Fruit fly (Drosophila melanogaster) whole organism, embryonic: Measurements from ENCODE around the gene CG14043.

Source experiments
- Atf-2 ChIP-seq: fragments of 200-800 bp; sonication (Bioruptor generic); optimal IDR thresholded peaks from 2 replicates; lab custom pipeline; 2016; ENCODE audit warnings: missing biosample characterization, missing genetic modification characterization
- B-H1 ChIP-seq: fragments of 200-800 bp; sonication (Bioruptor generic); IDR thresholded peaks from 3 replicates; pipeline ENCODE4 v1.3.6; 2022; ENCODE audit warnings: missing biosample characterization, missing genetic modification characterization
- BEAF-32 ChIP-seq: fragments of 200-800 bp; sonication (Bioruptor generic); optimal IDR thresholded peaks from 3 replicates; lab custom pipeline; 2017; ENCODE audit warnings: missing biosample characterization, missing genetic modification characterization, mild to moderate bottlenecking, moderate library complexity, missing genetic modification reagents
- CG13123 ChIP-seq: fragments of 200-800 bp; sonication (Bioruptor generic); optimal IDR thresholded peaks from 2 replicates; lab custom pipeline; 2016; ENCODE audit warnings: missing biosample characterization, missing genetic modification characterization
- CG13296 ChIP-seq: fragments of 200-800 bp; sonication (Bioruptor generic); optimal IDR thresholded peaks from 3 replicates; lab custom pipeline; 2018; ENCODE audit warnings: missing biosample characterization, mild to moderate bottlenecking, missing genetic modification characterization
- CG15514 ChIP-seq: fragments of 200-800 bp; sonication (Bioruptor generic); optimal IDR thresholded peaks from 3 replicates; lab custom pipeline; 2017; ENCODE audit warnings: missing biosample characterization, missing genetic modification characterization, mild to moderate bottlenecking, moderate library complexity, missing genetic modification reagents
- CG16813 ChIP-seq: fragments of 200-800 bp; sonication (Bioruptor generic); IDR thresholded peaks from 3 replicates; pipeline ENCODE4 v1.3.6; 2022; ENCODE audit warnings: missing biosample characterization, missing genetic modification characterization; ENCODE audit not compliant: partially characterized antibody
- CG18764 ChIP-seq: fragments of 200-800 bp; sonication (Bioruptor generic); optimal IDR thresholded peaks from 3 replicates; lab custom pipeline; 2016; ENCODE audit warnings: missing biosample characterization, missing genetic modification characterization
- CG30020 ChIP-seq: fragments of 200-800 bp; optimal IDR thresholded peaks from 2 replicates; lab custom pipeline; 2019; ENCODE audit warnings: missing biosample characterization, mild to moderate bottlenecking, missing genetic modification characterization, moderate library complexity
- CG32532 ChIP-seq: fragments of 200-800 bp; sonication (Bioruptor generic); IDR thresholded peaks from 2 replicates; pipeline ENCODE4 v1.3.6; 2022; ENCODE audit warnings: missing biosample characterization, missing genetic modification characterization
- CG3281 ChIP-seq: fragments of 200-800 bp; sonication (Bioruptor generic); optimal IDR thresholded peaks from 3 replicates; lab custom pipeline; 2017; ENCODE audit warnings: missing biosample characterization, mild to moderate bottlenecking, missing genetic modification characterization
- CG33557 ChIP-seq: fragments of 200-800 bp; sonication (Bioruptor generic); optimal IDR thresholded peaks from 2 replicates; lab custom pipeline; 2019; ENCODE audit warnings: missing biosample characterization, mild to moderate bottlenecking, missing genetic modification characterization, moderate library complexity
- CG43689 ChIP-seq: fragments of 200-800 bp; sonication (Bioruptor generic); IDR thresholded peaks from 2 replicates; pipeline ENCODE4 v1.3.6; 2022; ENCODE audit warnings: missing biosample characterization, missing genetic modification characterization
- CG5953 ChIP-seq: fragments of 200-800 bp; sonication (Bioruptor generic); IDR thresholded peaks from 2 replicates; pipeline ENCODE4 v1.3.6; 2022; ENCODE audit warnings: missing biosample characterization, missing genetic modification characterization
- CG6689 ChIP-seq: fragments of 200-800 bp; sonication (Bioruptor generic); IDR thresholded peaks from 2 replicates; pipeline ENCODE4 v1.3.6; 2022; ENCODE audit warnings: missing biosample characterization, missing genetic modification characterization
- CG9797 ChIP-seq: fragments of 200-800 bp; sonication (Bioruptor generic); optimal IDR thresholded peaks from 3 replicates; lab custom pipeline; 2018; ENCODE audit warnings: missing biosample characterization, mild to moderate bottlenecking, missing genetic modification characterization
- CoRest ChIP-seq: fragments of 200-800 bp; sonication (Bioruptor generic); optimal IDR thresholded peaks from 3 replicates; lab custom pipeline; 2018; ENCODE audit warnings: missing biosample characterization, mild to moderate bottlenecking, missing genetic modification characterization, moderate library complexity
- D ChIP-seq, 2 experiments: fragments of 200-800 bp in 1 of 2; fragments of >200 bp in 1 of 2; sonication (Bioruptor generic) in 1 of 2; optimal IDR thresholded peaks; 2 replicates in 1 of 2; 3 replicates in 1 of 2; lab custom pipeline; 2017; ENCODE audit warnings: mild to moderate bottlenecking in 1 of 2, missing biosample characterization in 1 of 2, missing genetic modification characterization in 1 of 2, missing genetic modification reagents in 1 of 2
- Dbx ChIP-seq: fragments of 200-800 bp; sonication (Bioruptor generic); IDR thresholded peaks from 3 replicates; pipeline ENCODE4 v1.3.6; 2022; ENCODE audit warnings: missing biosample characterization, missing genetic modification characterization
- Fer2 ChIP-seq: fragments of 200-800 bp; sonication (Bioruptor generic); optimal IDR thresholded peaks from 2 replicates; lab custom pipeline; 2018; ENCODE audit warnings: missing biosample characterization, mild to moderate bottlenecking, missing genetic modification characterization, moderate library complexity
- Hr3 ChIP-seq: fragments of 200-800 bp; sonication (Bioruptor generic); optimal IDR thresholded peaks from 3 replicates; lab custom pipeline; 2016; ENCODE audit warnings: missing biosample characterization, missing genetic modification characterization
- Hr39 ChIP-seq: fragments of >200 bp; optimal IDR thresholded peaks from 2 replicates; lab custom pipeline; 2017
- NC2β ChIP-seq: fragments of 200-800 bp; sonication (Bioruptor generic); optimal IDR thresholded peaks from 2 replicates; lab custom pipeline; 2016; ENCODE audit warnings: missing biosample characterization, missing genetic modification characterization
- Nf-YA ChIP-seq: fragments of 200-800 bp; sonication (Bioruptor generic); IDR thresholded peaks from 2 replicates; pipeline ENCODE4 v1.3.6; 2022; ENCODE audit warnings: missing biosample characterization, missing genetic modification characterization
- Poxn ChIP-seq: fragments of 200-800 bp; sonication (Bioruptor generic); IDR thresholded peaks from 2 replicates; pipeline ENCODE4 v1.3.6; 2022; ENCODE audit warnings: missing biosample characterization, missing genetic modification characterization
- Rx ChIP-seq: fragments of 200-800 bp; sonication (Bioruptor generic); IDR thresholded peaks from 2 replicates; pipeline ENCODE4 v1.3.6; 2022; ENCODE audit warnings: missing biosample characterization, missing genetic modification characterization
- Ssrp ChIP-seq: fragments of 200-800 bp; sonication (Bioruptor generic); optimal IDR thresholded peaks from 2 replicates; lab custom pipeline; 2018; ENCODE audit warnings: missing biosample characterization, mild to moderate bottlenecking, missing genetic modification characterization, moderate library complexity
- Vsx1 ChIP-seq: fragments of 200-800 bp; sonication (Bioruptor generic); optimal IDR thresholded peaks from 2 replicates; lab custom pipeline; 2017; ENCODE audit warnings: missing biosample characterization, mild to moderate bottlenecking, missing genetic modification characterization, missing genetic modification reagents
- Xrp1 ChIP-seq: fragments of 200-800 bp; sonication (Bioruptor generic); IDR thresholded peaks from 2 replicates; pipeline ENCODE4 v1.3.6; 2022; ENCODE audit warnings: missing biosample characterization, missing genetic modification characterization
- al ChIP-seq: fragments of 200-800 bp; sonication (Bioruptor generic); IDR thresholded peaks from 2 replicates; pipeline ENCODE4 v1.3.6; 2022; ENCODE audit warnings: missing biosample characterization, missing genetic modification characterization
- ase ChIP-seq: fragments of 200-800 bp; sonication (Bioruptor generic); IDR thresholded peaks from 3 replicates; pipeline ENCODE4 v1.3.6; 2022; ENCODE audit warnings: missing biosample characterization, missing genetic modification characterization
- chn ChIP-seq: fragments of 200-800 bp; sonication (Bioruptor generic); optimal IDR thresholded peaks from 2 replicates; lab custom pipeline; 2016; ENCODE audit warnings: missing biosample characterization, missing genetic modification characterization
- crc ChIP-seq: fragments of 200-800 bp; sonication (Bioruptor generic); optimal IDR thresholded peaks from 2 replicates; lab custom pipeline; 2016; ENCODE audit warnings: missing biosample characterization, missing genetic modification characterization
- eve ChIP-seq, 2 experiments: fragments of >200 bp; optimal IDR thresholded peaks; 2 replicates each; lab custom pipeline; 2017; ENCODE audit warnings: missing biosample characterization in 2 of 2, missing genetic modification characterization in 2 of 2
- exex ChIP-seq: fragments of 200-800 bp; sonication (Bioruptor generic); optimal IDR thresholded peaks from 4 replicates; lab custom pipeline; 2018; ENCODE audit warnings: missing biosample characterization, mild to moderate bottlenecking, missing genetic modification characterization, moderate library complexity
- fd102C ChIP-seq: fragments of 200-800 bp; sonication (Bioruptor generic); optimal IDR thresholded peaks from 2 replicates; lab custom pipeline; 2018; ENCODE audit warnings: missing biosample characterization, mild to moderate bottlenecking, missing genetic modification characterization, moderate library complexity
- gem ChIP-seq: fragments of 200-800 bp; sonication (Bioruptor generic); optimal IDR thresholded peaks from 2 replicates; lab custom pipeline; 2019; ENCODE audit warnings: missing biosample characterization, mild to moderate bottlenecking, missing genetic modification characterization, moderate library complexity
- jing ChIP-seq: fragments of 200-800 bp; sonication (Bioruptor generic); optimal IDR thresholded peaks from 2 replicates; lab custom pipeline; 2018; ENCODE audit warnings: missing biosample characterization, mild to moderate bottlenecking, missing genetic modification characterization
- ken ChIP-seq: fragments of 200-800 bp; sonication (Bioruptor generic); IDR thresholded peaks from 3 replicates; pipeline ENCODE4 v1.3.6; 2022; ENCODE audit warnings: missing biosample characterization, missing genetic modification characterization
- nerfin-1 ChIP-seq: fragments of 200-800 bp; sonication (Bioruptor generic); optimal IDR thresholded peaks from 3 replicates; lab custom pipeline; 2019; ENCODE audit warnings: missing biosample characterization, mild to moderate bottlenecking, missing genetic modification characterization, moderate library complexity
- onecut ChIP-seq: fragments of 200-800 bp; sonication (Bioruptor generic); IDR thresholded peaks from 2 replicates; pipeline ENCODE4 v1.3.6; 2022; ENCODE audit warnings: missing biosample characterization, missing genetic modification characterization
- pita ChIP-seq: fragments of 200-800 bp; sonication (Bioruptor generic); optimal IDR thresholded peaks from 2 replicates; lab custom pipeline; 2017; ENCODE audit warnings: missing biosample characterization, mild to moderate bottlenecking, missing genetic modification characterization
- rib ChIP-seq: fragments of 200-800 bp; sonication (Bioruptor generic); IDR thresholded peaks from 2 replicates; pipeline ENCODE4 v1.3.6; 2022; ENCODE audit warnings: missing biosample characterization, missing genetic modification characterization
- sc ChIP-seq, 3 experiments: fragments of >200 bp in 2 of 3; fragments of 200-800 bp in 1 of 3; sonication (Bioruptor generic) in 1 of 3; optimal IDR thresholded peaks; 2 replicates in 2 of 3; 3 replicates in 1 of 3; lab custom pipeline; 2017; ENCODE audit warnings: mild to moderate bottlenecking in 1 of 3, missing biosample characterization in 1 of 3, missing genetic modification characterization in 1 of 3, missing genetic modification reagents in 1 of 3
- slou ChIP-seq: fragments of 200-800 bp; sonication (Bioruptor generic); optimal IDR thresholded peaks from 3 replicates; lab custom pipeline; 2016; ENCODE audit warnings: missing biosample characterization, missing genetic modification characterization
- sqz ChIP-seq: fragments of 200-800 bp; sonication (Bioruptor generic); optimal IDR thresholded peaks from 3 replicates; lab custom pipeline; 2018; ENCODE audit warnings: missing biosample characterization, mild to moderate bottlenecking, missing genetic modification characterization
- sug ChIP-seq: fragments of 200-800 bp; optimal IDR thresholded peaks from 2 replicates; lab custom pipeline; 2019; ENCODE audit warnings: missing biosample characterization, mild to moderate bottlenecking, missing genetic modification characterization, moderate library complexity
- wdn ChIP-seq: fragments of 200-800 bp; sonication (Bioruptor generic); IDR thresholded peaks from 2 replicates; pipeline ENCODE4 v1.3.6; 2022; ENCODE audit warnings: missing biosample characterization, missing genetic modification characterization
- yki ChIP-seq: fragments of >200 bp; optimal IDR thresholded peaks from 3 replicates; lab custom pipeline; 2018

The CG14043 gene

DNA sequence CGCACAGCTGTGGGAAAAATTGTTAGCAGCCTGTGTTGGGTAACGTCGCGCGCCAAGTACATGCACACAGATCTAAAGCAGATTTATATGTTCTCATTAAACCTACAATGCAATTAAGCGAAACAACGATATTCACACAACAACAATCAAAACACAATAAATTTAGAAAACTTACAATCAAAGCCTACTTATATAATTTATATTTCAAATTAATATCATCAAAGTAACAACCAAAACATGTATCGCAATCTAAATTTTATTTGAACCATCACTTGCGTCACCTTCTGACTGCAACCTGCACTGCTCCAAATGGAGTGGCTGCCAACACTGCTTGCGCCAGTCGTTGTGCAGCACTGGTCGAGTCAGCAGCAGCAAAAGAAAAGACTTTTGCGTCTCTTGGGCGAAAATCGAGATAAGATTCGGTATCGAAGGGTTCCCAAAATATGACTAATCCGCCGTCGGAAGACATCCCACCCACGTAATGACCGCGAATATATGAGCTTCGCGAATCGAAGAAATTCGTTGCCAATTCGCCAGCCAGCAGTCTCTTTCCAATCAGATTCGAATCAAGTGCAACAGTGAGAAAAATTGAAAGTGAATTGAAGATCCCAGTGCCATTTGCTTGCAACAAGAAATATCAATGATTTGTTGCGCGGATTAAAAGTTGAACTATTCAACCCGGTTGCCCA, 9.9 kb downstream of the CG14043 start, which contains the start of the genes CG8892 and CG34126 (continued):
- TF ChIP-seq CG30020 (tag; lab: Kevin White, UChicago), result peak; percentile 89
- peak; percentile 86 for TF ChIP-seq Poxn (GFP tag; lab: Robert Waterston, UW)
- TF ChIP-seq CG3281, result peak; percentile 97
- TF ChIP-seq Hr39, result peak; percentile 82
- peak; percentile 89 for TF ChIP-seq Nf-YA (GFP tag; lab: Robert Waterston, UW)
- TF ChIP-seq CG15514 (GFP tag; lab: Kevin White, UChicago), result peak; percentile 93
- peak; percentile 99 for TF ChIP-seq Hr3 (GFP tag; lab: Kevin White, UChicago)
- TF ChIP-seq CG6689 (GFP tag; lab: Robert Waterston, UW), result peak; percentile 100
- TF ChIP-seq sug (tag; lab: Kevin White, UChicago), result peak; percentile 97
- peak; percentile 90 for TF ChIP-seq wdn
- peak; percentile 94 for TF ChIP-seq Atf-2 (GFP tag; lab: Kevin White, UChicago)
- peak; percentile 93 for TF ChIP-seq rib (GFP tag; lab: Robert Waterston, UW)
- TF ChIP-seq Rx (GFP tag; lab: Robert Waterston, UW), result peak; percentile 93
- TF ChIP-seq yki (lab: Kevin White, UChicago), result no peak
- TF ChIP-seq CG33557, result peak; percentile 97
- TF ChIP-seq ken (GFP tag; lab: Robert Waterston, UW), result peak; percentile 98
- TF ChIP-seq jing (GFP tag; lab: Kevin White, UChicago), result peak; percentile 95
- TF ChIP-seq D (optimal IDR thresholded peaks at IDR 0.05; lab: Kevin White, UChicago), result no peak
- peak; percentile 97 for TF ChIP-seq D (GFP tag; optimal IDR thresholded peaks at IDR 0.05; lab: Kevin White, UChicago)
- TF ChIP-seq CG18764 (GFP tag; lab: Kevin White, UChicago), result peak; percentile 97
- peak; percentile 86 for TF ChIP-seq Vsx1 (GFP tag; lab: Kevin White, UChicago)
- peak; percentile 92 for TF ChIP-seq ase
- peak; percentile 98 for TF ChIP-seq gem (tag; lab: Kevin White, UChicago)
- peak; percentile 94 for TF ChIP-seq sqz
- TF ChIP-seq Dbx, result peak; percentile 98
- TF ChIP-seq fd102C (GFP tag; lab: Kevin White, UChicago), result peak; percentile 68
- TF ChIP-seq pita (GFP tag; lab: Kevin White, UChicago), result no peak
- TF ChIP-seq chn (GFP tag; lab: Kevin White, UChicago), result peak; percentile 98
- TF ChIP-seq CG32532, result peak; percentile 96
- peak; percentile 95 for TF ChIP-seq CG13123 (GFP tag; lab: Kevin White, UChicago)
- TF ChIP-seq CG43689 (GFP tag; lab: Robert Waterston, UW), result peak; percentile 89
- TF ChIP-seq CG9797 (GFP tag; lab: Kevin White, UChicago), result peak; percentile 65
- peak; percentile 36; the same call in 2 of the 3 replicates for TF ChIP-seq CG16813 (GFP tag; lab: Robert Waterston, UW)
- peak; percentile 97 for TF ChIP-seq al (GFP tag; lab: Robert Waterston, UW)
- peak; percentile 68 for TF ChIP-seq BEAF-32 (GFP tag; lab: Kevin White, UChicago)
- peak; percentile 85 for TF ChIP-seq CG5953 (GFP tag; lab: Robert Waterston, UW)
- TF ChIP-seq B-H1 (GFP tag; lab: Robert Waterston, UW), result peak; percentile 94
- TF ChIP-seq onecut, result peak; percentile 87
- TF ChIP-seq Xrp1 (GFP tag; lab: Robert Waterston, UW), result peak; percentile 98
- peak in 1 of 2 experiments; percentile 84 for TF ChIP-seq eve (GFP tag; optimal IDR thresholded peaks at IDR 0.05; lab: Kevin White, UChicago)
- peak; percentile 96 for TF ChIP-seq CG13296 (GFP tag; lab: Kevin White, UChicago)
- peak; percentile 97 for TF ChIP-seq Fer2 (tag; lab: Kevin White, UChicago)
- TF ChIP-seq CoRest (tag; lab: Kevin White, UChicago), result peak; percentile 99
- TF ChIP-seq sc (optimal IDR thresholded peaks at IDR 0.05; lab: Kevin White, UChicago), result no peak
- TF ChIP-seq sc (GFP tag; optimal IDR thresholded peaks at IDR 0.05; lab: Kevin White, UChicago), result peak; percentile 96
- peak; percentile 95 for TF ChIP-seq NC2β (GFP tag; lab: Kevin White, UChicago)
- TF ChIP-seq slou (GFP tag; lab: Kevin White, UChicago), result peak; percentile 98
- peak; percentile 83 for TF ChIP-seq exex
- TF ChIP-seq crc (GFP tag; lab: Kevin White, UChicago), result peak; percentile 85
- TF ChIP-seq Ssrp (tag; lab: Kevin White, UChicago), result peak; percentile 97
- peak; percentile 97 for TF ChIP-seq nerfin-1 (tag; lab: Kevin White, UChicago)
